Worm (Caenorhabditis elegans): ENCODE measurements around the gene msi-1.
A peak's percentile ranks its signal among the peaks of the same experiment; 100 is the strongest.

The msi-1 gene

DNA sequence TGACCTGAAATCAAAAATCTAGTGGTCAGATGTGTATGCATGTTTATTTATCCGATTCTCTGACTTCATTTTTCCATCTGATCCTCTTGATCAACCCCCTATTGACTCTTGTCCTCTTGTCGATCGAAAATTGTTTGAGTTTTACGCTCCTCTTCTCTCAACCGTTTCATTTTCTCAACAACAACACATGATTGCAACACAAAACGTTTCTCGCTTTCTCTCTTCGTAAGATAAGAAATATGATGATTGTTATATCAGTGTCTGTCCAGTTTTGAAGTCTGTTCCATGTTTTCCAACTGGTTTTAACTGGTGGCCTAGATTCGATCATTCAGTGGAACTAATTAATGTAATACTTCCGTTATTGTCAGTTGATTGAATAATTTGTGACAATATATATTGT lies 24.1 kb downstream of the msi-1 start:
- TF ChIP-seq nhr-237 (tag; optimal IDR thresholded peaks at IDR 0.05) (no peak), blmp-1 (tag; optimal IDR thresholded peaks at IDR 0.05; ENCODE audit: insufficient read depth) (no peak), C34F6.9 (tag; optimal IDR thresholded peaks at IDR 0.05) (no peak), ZK546.5 (tag; optimal IDR thresholded peaks at IDR 0.05) (no peak), gmeb-1 (tag; optimal IDR thresholded peaks at IDR 0.05) (peak; percentile 36), snpc-4 (tag; optimal IDR thresholded peaks at IDR 0.05) (no peak), ceh-82 (tag; optimal IDR thresholded peaks at IDR 0.05) (no peak), F13H6.1 (tag; optimal IDR thresholded peaks at IDR 0.05) (peak; percentile 4), nhr-77 (tag; optimal IDR thresholded peaks at IDR 0.05) (no peak), lsy-2 (tag; optimal IDR thresholded peaks at IDR 0.05) (peak in 1 of 2 experiments; percentile 37), sma-9 (GFP tag; optimal IDR thresholded peaks at IDR 0.05) (peak; percentile 58), sma-9 (tag; optimal IDR thresholded peaks at IDR 0.05) (no peak), nhr-6 (tag; optimal IDR thresholded peaks at IDR 0.05) (no peak), peb-1 (tag; optimal IDR thresholded peaks at IDR 0.05) (no peak), fos-1 (tag; optimal IDR thresholded peaks at IDR 0.05) (peak; percentile 9), crh-2 (tag; optimal IDR thresholded peaks at IDR 0.05) (peak; percentile 5), zag-1 (tag; optimal IDR thresholded peaks at IDR 0.05) (no peak), mdl-1 (tag; optimal IDR thresholded peaks at IDR 0.05) (no peak), nhr-25 (tag; optimal IDR thresholded peaks at IDR 0.05) (peak; percentile 33), nhr-129 (tag; optimal IDR thresholded peaks at IDR 0.05) (peak; percentile 81)

- no peak for TF ChIP-seq nhr-25 (tag; optimal IDR thresholded peaks at IDR 0.05)
- no peak for TF ChIP-seq mdl-1 (tag; optimal IDR thresholded peaks at IDR 0.05)
- TF ChIP-seq gmeb-1 (tag; optimal IDR thresholded peaks at IDR 0.05) = no peak
- no peak for TF ChIP-seq alr-1 (tag; optimal IDR thresholded peaks at IDR 0.05)
- no peak for TF ChIP-seq R02D3.7 (tag; optimal IDR thresholded peaks at IDR 0.05)
- no peak for TF ChIP-seq sma-3 (GFP tag; optimal IDR thresholded peaks at IDR 0.05)
- TF ChIP-seq nhr-129 (tag; optimal IDR thresholded peaks at IDR 0.05) = no peak
- TF ChIP-seq egl-27 (tag; optimal IDR thresholded peaks at IDR 0.05) = no peak
- no peak for TF ChIP-seq ztf-4 (tag; optimal IDR thresholded peaks at IDR 0.05)
- no peak for TF ChIP-seq snpc-4 (tag; optimal IDR thresholded peaks at IDR 0.05)
- no peak for TF ChIP-seq nhr-21 (tag; optimal IDR thresholded peaks at IDR 0.05)
- TF ChIP-seq ztf-11 (tag; optimal IDR thresholded peaks at IDR 0.05) = no peak
- no peak for TF ChIP-seq aly-2 (tag; optimal IDR thresholded peaks at IDR 0.05)
- TF ChIP-seq nhr-237 (tag; optimal IDR thresholded peaks at IDR 0.05) = no peak
- TF ChIP-seq ama-1 (optimal IDR thresholded peaks at IDR 0.05) = no peak
- TF ChIP-seq nhr-10 (tag; optimal IDR thresholded peaks at IDR 0.05) = no peak
These were observed 40.4 kb downstream of the msi-1 start, which contains the start of gene npl-10 for ce11 chrIII:3935808-3936207. Gene npl-10, minus strand, starts transcription at chrIII:3935908.

ce11 chrIII:3931423-3931822 lies 44.8 kb downstream of the msi-1 start, which contains the start of gene F37A8.2:
Gene F37A8.2, minus strand, starts transcription at chrIII:3931523.
- TF ChIP-seq ama-1 (optimal IDR thresholded peaks at IDR 0.05) (no peak), ceh-16 (tag; optimal IDR thresholded peaks at IDR 0.05) (no peak), ceh-82 (tag; optimal IDR thresholded peaks at IDR 0.05) (no peak), nhr-12 (tag; optimal IDR thresholded peaks at IDR 0.05) (no peak), fos-1 (tag; optimal IDR thresholded peaks at IDR 0.05) (no peak)

- TF ChIP-seq nhr-12 (tag; optimal IDR thresholded peaks at IDR 0.05) (no peak), R02D3.7 (tag; optimal IDR thresholded peaks at IDR 0.05) (no peak), nhr-21 (tag; optimal IDR thresholded peaks at IDR 0.05) (no peak), mbf-1 (tag; optimal IDR thresholded peaks at IDR 0.05) (no peak), alr-1 (tag; optimal IDR thresholded peaks at IDR 0.05) (no peak), ztf-1 (GFP tag; conservative IDR thresholded peaks at IDR 0.05) (no peak), unc-62 (GFP tag; optimal IDR thresholded peaks at IDR 0.05) (no peak), snpc-4 (tag; optimal IDR thresholded peaks at IDR 0.05) (no peak), nhr-11 (tag; optimal IDR thresholded peaks at IDR 0.05) (no peak), ZK546.5 (tag; optimal IDR thresholded peaks at IDR 0.05) (no peak), mab-5 (tag; optimal IDR thresholded peaks at IDR 0.05) (no peak), C34F6.9 (tag; optimal IDR thresholded peaks at IDR 0.05) (no peak), ceh-16 (tag; optimal IDR thresholded peaks at IDR 0.05) (no peak), elt-1 (tag; optimal IDR thresholded peaks at IDR 0.05) (no peak), peb-1 (tag; optimal IDR thresholded peaks at IDR 0.05) (no peak), lin-13 (GFP tag; optimal IDR thresholded peaks at IDR 0.05) (no peak)
These were observed 48.1 kb downstream of the msi-1 start, which contains the start of gene F37A8.1 for ce11 chrIII:3928136-3928535. Gene F37A8.1, plus strand, starts transcription at chrIII:3928436.

Data from whole organism, L2 larva.